Fruit fly (Drosophila melanogaster): ENCODE data around the gene loco.

loco gene

dm6 chr3R:22624737-22625136, 14.4 kb downstream of the loco start (continued):
- TF ChIP-seq CG7372 (GFP tag; IDR thresholded peaks at IDR 0.05) (0 out of 2 replicates have a peak, but pooled peaks have one; percentile 36), MESR4 (GFP tag; optimal IDR thresholded peaks at IDR 0.05) (no peak), kah (GFP tag; optimal IDR thresholded peaks at IDR 0.05) (peak; percentile 17), org-1 (GFP tag; optimal IDR thresholded peaks at IDR 0.05) (peak; percentile 10), CG33557 (GFP tag; optimal IDR thresholded peaks at IDR 0.05) (no peak), CG3726 (GFP tag; IDR thresholded peaks at IDR 0.05) (peak; percentile 54; the same call in 1 of the 3 replicates)

- no peak for TF ChIP-seq CG4854 (GFP tag; optimal IDR thresholded peaks at IDR 0.05)
- TF ChIP-seq exex (tag; optimal IDR thresholded peaks at IDR 0.05), result no peak
- 0 out of 3 replicates have a peak, but pooled peaks have one; percentile 34 for TF ChIP-seq CG14860 (GFP tag; IDR thresholded peaks at IDR 0.05; ENCODE audit: partially characterized antibody)
- TF ChIP-seq CG11695 (GFP tag; IDR thresholded peaks at IDR 0.05), result no peak
- TF ChIP-seq al (GFP tag; IDR thresholded peaks at IDR 0.05), result no peak
- TF ChIP-seq CG10979 (tag; optimal IDR thresholded peaks at IDR 0.05), result no peak
- TF ChIP-seq CG10462 (GFP tag; optimal IDR thresholded peaks at IDR 0.05), result no peak
- TF ChIP-seq CG4617 (GFP tag; optimal IDR thresholded peaks at IDR 0.05; ENCODE audit: borderline replicate concordance), result peak; percentile 20
- no peak for TF ChIP-seq CG12155 (GFP tag; optimal IDR thresholded peaks at IDR 0.05)
- TF ChIP-seq sim (GFP tag; IDR thresholded peaks at IDR 0.05), result no peak
- no peak for TF ChIP-seq chn (GFP tag; optimal IDR thresholded peaks at IDR 0.05)
- TF ChIP-seq her (GFP tag; optimal IDR thresholded peaks at IDR 0.05), result no peak
- TF ChIP-seq CG6791 (GFP tag; IDR thresholded peaks at IDR 0.05; ENCODE audit: partially characterized antibody), result peak; percentile 77
- no peak for TF ChIP-seq dpn (GFP tag; optimal IDR thresholded peaks at IDR 0.05)
- TF ChIP-seq Fer2 (tag; optimal IDR thresholded peaks at IDR 0.05), result no peak
- TF ChIP-seq amos (GFP tag; IDR thresholded peaks at IDR 0.05; ENCODE audit: partially characterized antibody), result peak; percentile 48; the same call in 1 of the 2 replicates
- peak; percentile 36; the same call in 2 of the 3 replicates for TF ChIP-seq Opbp (GFP tag; IDR thresholded peaks at IDR 0.05; ENCODE audit: partially characterized antibody)
- TF ChIP-seq Dref (GFP tag; IDR thresholded peaks at IDR 0.05), result peak; percentile 84
- TF ChIP-seq Bteb2 (GFP tag; optimal IDR thresholded peaks at IDR 0.05), result no peak
- no peak for TF ChIP-seq NFAT (GFP tag; IDR thresholded peaks at IDR 0.05)
- TF ChIP-seq fd102C (GFP tag; optimal IDR thresholded peaks at IDR 0.05), result no peak
- TF ChIP-seq pfk (GFP tag; optimal IDR thresholded peaks at IDR 0.05), result no peak
- TF ChIP-seq CG12659 (GFP tag; optimal IDR thresholded peaks at IDR 0.05), result peak; percentile 19
- no peak for TF ChIP-seq D19A (tag; optimal IDR thresholded peaks at IDR 0.05)
- TF ChIP-seq toy (GFP tag; IDR thresholded peaks at IDR 0.05), result no peak
- peak; percentile 53; the same call in 1 of the 2 replicates for TF ChIP-seq unc-4 (GFP tag; IDR thresholded peaks at IDR 0.05; ENCODE audit: partially characterized antibody)
- peak; percentile 47 for TF ChIP-seq sens (GFP tag)
- TF ChIP-seq CG11247 (GFP tag; IDR thresholded peaks at IDR 0.05), result no peak
- no peak for TF ChIP-seq nom (GFP tag; optimal IDR thresholded peaks at IDR 0.05)
- TF ChIP-seq MBD-R2 (GFP tag; IDR thresholded peaks at IDR 0.05), result peak; percentile 84
- no peak for TF ChIP-seq sqz (GFP tag; optimal IDR thresholded peaks at IDR 0.05)
- TF ChIP-seq Pdp1 (GFP tag; optimal IDR thresholded peaks at IDR 0.05), result peak in 1 of 2 experiments; percentile 93
- no peak for TF ChIP-seq sens-2 (GFP tag; IDR thresholded peaks at IDR 0.05)
- TF ChIP-seq CG12104 (GFP tag; optimal IDR thresholded peaks at IDR 0.05), result no peak
- no peak for TF ChIP-seq rib (GFP tag; IDR thresholded peaks at IDR 0.05)
- TF ChIP-seq CG14965 (GFP tag; optimal IDR thresholded peaks at IDR 0.05; ENCODE audit: borderline replicate concordance), result no peak
- no peak for TF ChIP-seq CG15269 (tag; optimal IDR thresholded peaks at IDR 0.05)
- TF ChIP-seq CG4328 (GFP tag; optimal IDR thresholded peaks at IDR 0.05), result no peak
- TF ChIP-seq CG1233 (GFP tag; optimal IDR thresholded peaks at IDR 0.05), result no peak
- TF ChIP-seq shn (GFP tag; optimal IDR thresholded peaks at IDR 0.05), result no peak
- TF ChIP-seq cad (GFP tag; optimal IDR thresholded peaks at IDR 0.05), result no peak
- TF ChIP-seq CG14710 (tag; optimal IDR thresholded peaks at IDR 0.05), result peak; percentile 9
- no peak for TF ChIP-seq CG10209 (GFP tag; optimal IDR thresholded peaks at IDR 0.05)
Measured at dm6 chr3R:22618280-22618679, 20.9 kb downstream of the loco start, which contains the start of gene mRpL45. Gene mRpL45 (plus strand): TSS chr3R:22618492.
